Fruit fly (Drosophila melanogaster) whole organism, embryonic: ENCODE data around the gene Ced-12.

Experiments
- BEAF-32 ChIP-seq: fragments of 200-800 bp; sonication (Bioruptor generic); optimal IDR thresholded peaks from 3 replicates; lab custom pipeline; 2017; ENCODE audit warnings: missing biosample characterization, missing genetic modification characterization, mild to moderate bottlenecking, moderate library complexity, missing genetic modification reagents
- Bteb2 ChIP-seq: fragments of 200-800 bp; sonication (Bioruptor generic); optimal IDR thresholded peaks from 2 replicates; lab custom pipeline; 2016; ENCODE audit warnings: missing biosample characterization, missing genetic modification characterization
- CG10267 ChIP-seq: fragments of 200-800 bp; sonication (Bioruptor generic); optimal IDR thresholded peaks from 2 replicates; lab custom pipeline; 2018; ENCODE audit warnings: missing biosample characterization, mild to moderate bottlenecking, missing genetic modification characterization, moderate library complexity
- CG10462 ChIP-seq: fragments of 200-800 bp; sonication (Bioruptor generic); optimal IDR thresholded peaks from 2 replicates; lab custom pipeline; 2016; ENCODE audit warnings: missing biosample characterization, missing genetic modification characterization
- CG12659 ChIP-seq: fragments of 200-800 bp; sonication (Bioruptor generic); optimal IDR thresholded peaks from 3 replicates; lab custom pipeline; 2017; ENCODE audit warnings: mild to moderate bottlenecking, missing biosample characterization, missing genetic modification reagents, missing genetic modification characterization
- CG13287 ChIP-seq: fragments of 200-800 bp; sonication (Bioruptor generic); IDR thresholded peaks from 2 replicates; pipeline ENCODE4 v1.3.6; 2022; ENCODE audit warnings: missing biosample characterization, missing genetic modification characterization; ENCODE audit not compliant: partially characterized antibody
- CG13775 ChIP-seq: fragments of 200-800 bp; sonication (Bioruptor generic); optimal IDR thresholded peaks from 3 replicates; lab custom pipeline; 2017; ENCODE audit warnings: missing biosample characterization, mild to moderate bottlenecking, missing genetic modification characterization
- CG1603 ChIP-seq: fragments of 200-800 bp; sonication (Bioruptor generic); optimal IDR thresholded peaks from 2 replicates; lab custom pipeline; 2019; ENCODE audit warnings: missing biosample characterization, mild to moderate bottlenecking, missing genetic modification characterization, moderate library complexity
- CG17186 ChIP-seq: fragments of 200-800 bp; sonication (Bioruptor generic); optimal IDR thresholded peaks from 3 replicates; lab custom pipeline; 2017; ENCODE audit warnings: missing biosample characterization, missing genetic modification reagents, missing genetic modification characterization
- CG17359 ChIP-seq: fragments of 200-800 bp; sonication (Bioruptor generic); optimal IDR thresholded peaks from 3 replicates; lab custom pipeline; 2018; ENCODE audit warnings: missing biosample characterization, mild to moderate bottlenecking, missing genetic modification characterization, moderate library complexity
- CG18262 ChIP-seq: fragments of 200-800 bp; optimal IDR thresholded peaks from 3 replicates; lab custom pipeline; 2019; ENCODE audit warnings: missing biosample characterization, mild to moderate bottlenecking, missing genetic modification characterization, moderate library complexity
- CG2116 ChIP-seq: fragments of 200-800 bp; sonication (Bioruptor generic); optimal IDR thresholded peaks from 3 replicates; lab custom pipeline; 2018; ENCODE audit warnings: missing biosample characterization, mild to moderate bottlenecking, missing genetic modification characterization
- CG32767 ChIP-seq: fragments of 200-800 bp; sonication (Bioruptor generic); IDR thresholded peaks from 2 replicates; pipeline ENCODE4 v1.3.6; 2022; ENCODE audit warnings: missing biosample characterization, missing genetic modification characterization
- CG32772 ChIP-seq: fragments of 200-800 bp; sonication (Bioruptor generic); IDR thresholded peaks from 2 replicates; pipeline ENCODE4 v1.3.6; 2022; ENCODE audit warnings: missing biosample characterization, missing genetic modification characterization
- CG33213 ChIP-seq: fragments of 200-800 bp; sonication (Bioruptor generic); optimal IDR thresholded peaks from 3 replicates; lab custom pipeline; 2016; ENCODE audit warnings: missing biosample characterization, missing genetic modification characterization
- CG3726 ChIP-seq: fragments of 200-800 bp; sonication (Bioruptor generic); IDR thresholded peaks from 3 replicates; pipeline ENCODE4, ENCODE4 v1.3.6; 2022; ENCODE audit warnings: missing biosample characterization, missing genetic modification characterization
- CG3847 ChIP-seq: fragments of 200-800 bp; sonication (Bioruptor generic); IDR thresholded peaks from 2 replicates; pipeline ENCODE4 v1.3.6; 2022; ENCODE audit warnings: missing biosample characterization, missing genetic modification characterization
- CG4360 ChIP-seq: fragments of 200-800 bp; sonication (Bioruptor generic); IDR thresholded peaks from 2 replicates; pipeline ENCODE4 v1.3.6; 2022; ENCODE audit warnings: missing biosample characterization, missing genetic modification characterization
- CG4617 ChIP-seq: fragments of 200-800 bp; sonication (Bioruptor generic); optimal IDR thresholded peaks from 3 replicates; lab custom pipeline; 2016; ENCODE audit warnings: missing biosample characterization, missing genetic modification characterization, borderline replicate concordance
- CG7928 ChIP-seq: fragments of 200-800 bp; sonication (Bioruptor generic); optimal IDR thresholded peaks from 2 replicates; lab custom pipeline; 2017; ENCODE audit warnings: missing biosample characterization, mild to moderate bottlenecking, missing genetic modification characterization
- CG8359 ChIP-seq: fragments of 200-800 bp; sonication (Bioruptor generic); optimal IDR thresholded peaks from 2 replicates; lab custom pipeline; 2017; ENCODE audit warnings: missing biosample characterization, mild to moderate bottlenecking, missing genetic modification characterization, borderline replicate concordance
- CG9797 ChIP-seq: fragments of 200-800 bp; sonication (Bioruptor generic); optimal IDR thresholded peaks from 3 replicates; lab custom pipeline; 2018; ENCODE audit warnings: missing biosample characterization, mild to moderate bottlenecking, missing genetic modification characterization
- D ChIP-seq, 2 experiments: fragments of 200-800 bp in 1 of 2; fragments of >200 bp in 1 of 2; sonication (Bioruptor generic) in 1 of 2; optimal IDR thresholded peaks; 2 replicates in 1 of 2; 3 replicates in 1 of 2; lab custom pipeline; 2017; ENCODE audit warnings: mild to moderate bottlenecking in 1 of 2, missing biosample characterization in 1 of 2, missing genetic modification characterization in 1 of 2, missing genetic modification reagents in 1 of 2
- Dll ChIP-seq: fragments of 200-800 bp; sonication (Bioruptor generic); IDR thresholded peaks from 4 replicates; pipeline ENCODE4 v1.3.6; 2022; ENCODE audit warnings: missing biosample characterization, missing genetic modification characterization; ENCODE audit not compliant: partially characterized antibody
- Dp ChIP-seq: fragments of 200-800 bp; sonication (Bioruptor generic); optimal IDR thresholded peaks from 2 replicates; lab custom pipeline; 2018; ENCODE audit warnings: missing biosample characterization, mild to moderate bottlenecking, missing genetic modification characterization, moderate library complexity
- Ets97D ChIP-seq: fragments of 200-800 bp; sonication (Bioruptor generic); optimal IDR thresholded peaks from 3 replicates; lab custom pipeline; 2016; ENCODE audit warnings: missing biosample characterization, missing genetic modification characterization
- HmgZ ChIP-seq: fragments of 200-800 bp; sonication (Bioruptor generic); optimal IDR thresholded peaks from 2 replicates; lab custom pipeline; 2018; ENCODE audit warnings: missing biosample characterization, mild to moderate bottlenecking, missing genetic modification characterization
- MBD-R2 ChIP-seq: fragments of 200-800 bp; sonication (Bioruptor generic); IDR thresholded peaks from 2 replicates; pipeline ENCODE4 v1.3.6; 2022; ENCODE audit warnings: missing biosample characterization, missing genetic modification characterization
- MESR4 ChIP-seq: fragments of 200-800 bp; sonication (Bioruptor generic); optimal IDR thresholded peaks from 2 replicates; lab custom pipeline; 2018; ENCODE audit warnings: missing biosample characterization, mild to moderate bottlenecking, missing genetic modification characterization, moderate library complexity
- Myb ChIP-seq: fragments of 200-800 bp; sonication (Bioruptor generic); optimal IDR thresholded peaks from 2 replicates; lab custom pipeline; 2016; ENCODE audit warnings: missing biosample characterization, missing genetic modification characterization
- Opbp ChIP-seq: fragments of 200-800 bp; sonication (Bioruptor generic); IDR thresholded peaks from 3 replicates; pipeline ENCODE4 v1.3.6; 2022; ENCODE audit warnings: missing biosample characterization, missing genetic modification characterization; ENCODE audit not compliant: partially characterized antibody
- Pdp1 ChIP-seq, 2 experiments: fragments of 200-800 bp; sonication (Bioruptor generic); optimal IDR thresholded peaks; 3 replicates each; lab custom pipeline; 2016; ENCODE audit warnings: missing biosample characterization in 2 of 2, missing genetic modification characterization in 2 of 2, mild to moderate bottlenecking in 1 of 2, moderate library complexity in 1 of 2
- Sin3A ChIP-seq: fragments of >200 bp; optimal IDR thresholded peaks from 2 replicates; lab custom pipeline; 2018
- Sry-β ChIP-seq: fragments of 200-800 bp; sonication (Bioruptor generic); optimal IDR thresholded peaks from 2 replicates; lab custom pipeline; 2018; ENCODE audit warnings: missing biosample characterization, mild to moderate bottlenecking, missing genetic modification characterization, moderate library complexity
- Sry-δ ChIP-seq: fragments of 200-800 bp; sonication (Bioruptor generic); optimal IDR thresholded peaks from 2 replicates; lab custom pipeline; 2016; ENCODE audit warnings: missing biosample characterization, missing genetic modification characterization
- Xbp1 ChIP-seq: fragments of 200-800 bp; sonication (Bioruptor generic); optimal IDR thresholded peaks from 3 replicates; lab custom pipeline; 2016; ENCODE audit warnings: missing biosample characterization, mild to moderate bottlenecking, missing genetic modification characterization
- YL-1 ChIP-seq: fragments of 200-800 bp; sonication (Bioruptor generic); optimal IDR thresholded peaks from 3 replicates; lab custom pipeline; 2017; ENCODE audit warnings: missing biosample characterization, mild to moderate bottlenecking, missing genetic modification characterization
- cg ChIP-seq: fragments of 200-800 bp; sonication (Bioruptor generic); optimal IDR thresholded peaks from 3 replicates; lab custom pipeline; 2019; ENCODE audit warnings: missing biosample characterization, mild to moderate bottlenecking, missing genetic modification characterization, moderate library complexity
- crp ChIP-seq, 2 experiments: fragments of 200-800 bp; sonication (Bioruptor generic); optimal IDR thresholded peaks; 2 replicates in 1 of 2; 3 replicates in 1 of 2; lab custom pipeline; 2017; ENCODE audit warnings: missing biosample characterization in 2 of 2, missing genetic modification characterization in 2 of 2, mild to moderate bottlenecking in 1 of 2, moderate library complexity in 1 of 2
- gcm2 ChIP-seq: fragments of 200-800 bp; sonication (Bioruptor generic); optimal IDR thresholded peaks from 2 replicates; lab custom pipeline; 2016; ENCODE audit warnings: missing biosample characterization, missing genetic modification characterization
- gfzf ChIP-seq: fragments of 200-800 bp; sonication (Bioruptor generic); optimal IDR thresholded peaks from 2 replicates; lab custom pipeline; 2016; ENCODE audit warnings: missing biosample characterization, mild to moderate bottlenecking, missing genetic modification characterization, moderate library complexity
- jumu ChIP-seq: fragments of 200-800 bp; sonication (Bioruptor generic); optimal IDR thresholded peaks from 3 replicates; lab custom pipeline; 2016; ENCODE audit warnings: missing biosample characterization, missing genetic modification characterization
- pzg ChIP-seq: fragments of 200-800 bp; sonication (Bioruptor generic); optimal IDR thresholded peaks from 3 replicates; lab custom pipeline; 2018; ENCODE audit warnings: missing biosample characterization, mild to moderate bottlenecking, missing genetic modification characterization, moderate library complexity
- sd ChIP-seq: fragments of 200-800 bp; sonication (Bioruptor generic); optimal IDR thresholded peaks from 3 replicates; lab custom pipeline; 2018; ENCODE audit warnings: missing biosample characterization, mild to moderate bottlenecking, missing genetic modification characterization, moderate library complexity
- sens ChIP-seq: fragments of 200-800 bp; sonication (Bioruptor generic); peaks from one replicate; lab custom pipeline; 2016; ENCODE audit warnings: missing biosample characterization, missing genetic modification characterization
- sqz ChIP-seq: fragments of 200-800 bp; sonication (Bioruptor generic); optimal IDR thresholded peaks from 3 replicates; lab custom pipeline; 2018; ENCODE audit warnings: missing biosample characterization, mild to moderate bottlenecking, missing genetic modification characterization
- sr ChIP-seq: fragments of 200-800 bp; sonication (Bioruptor generic); IDR thresholded peaks from 3 replicates; pipeline ENCODE4 v1.3.6; 2022; ENCODE audit warnings: missing biosample characterization, missing genetic modification characterization
- stwl ChIP-seq: fragments of 200-800 bp; sonication (Bioruptor generic); optimal IDR thresholded peaks from 3 replicates; lab custom pipeline; 2018; ENCODE audit warnings: missing biosample characterization, mild to moderate bottlenecking, missing genetic modification characterization, moderate library complexity
- zen ChIP-seq: fragments of 200-800 bp; sonication (Bioruptor generic); optimal IDR thresholded peaks from 3 replicates; lab custom pipeline; 2018; ENCODE audit warnings: missing biosample characterization, mild to moderate bottlenecking, missing genetic modification characterization, moderate library complexity

Ced-12 gene

DNA sequence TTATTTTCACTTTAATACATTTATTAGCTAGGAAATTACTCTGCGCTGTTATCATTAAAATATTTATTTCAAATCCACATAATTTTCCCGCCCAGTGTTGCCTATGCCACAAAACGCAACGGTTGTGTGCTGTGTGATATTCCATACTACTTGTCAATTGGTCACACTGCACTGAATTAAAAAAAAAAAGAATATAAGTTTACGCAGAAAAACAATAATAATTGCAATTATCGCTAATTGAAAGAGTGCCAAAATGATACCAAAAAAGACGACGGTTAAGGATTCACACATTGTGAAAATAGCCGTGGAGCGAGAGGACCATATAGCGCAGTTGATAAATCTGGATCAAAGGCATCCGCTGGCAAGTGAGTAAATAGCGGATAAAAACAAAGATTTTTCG lies at the start of gene Ced-12:
TSS of gene Ced-12 (plus strand) at position 141 of the 400 bp plus-strand sequence.
- TF ChIP-seq CG2116 (GFP tag; lab: Kevin White, UChicago) = peak; percentile 18
- peak; percentile 28 for TF ChIP-seq BEAF-32 (GFP tag; lab: Kevin White, UChicago)
- peak in 1 of 2 experiments; percentile 4 for TF ChIP-seq crp (GFP tag; optimal IDR thresholded peaks at IDR 0.05; lab: Kevin White, UChicago)
- TF ChIP-seq zen (tag; lab: Kevin White, UChicago) = peak; percentile 42
- TF ChIP-seq CG3726 (GFP tag; lab: Robert Waterston, UW) = no peak
- TF ChIP-seq sens (GFP tag; lab: Kevin White, UChicago) = peak; percentile 37
- TF ChIP-seq Sry-δ (GFP tag; lab: Kevin White, UChicago) = peak; percentile 18
- TF ChIP-seq CG32772 (GFP tag; lab: Robert Waterston, UW) = peak; percentile 50; the same call in 1 of the 2 replicates
- TF ChIP-seq sqz = peak; percentile 85
- no peak for TF ChIP-seq CG8359 (GFP tag; lab: Kevin White, UChicago)
- no peak for TF ChIP-seq CG3847 (GFP tag; lab: Robert Waterston, UW)
- TF ChIP-seq Myb (GFP tag; lab: Kevin White, UChicago) = peak; percentile 12
- TF ChIP-seq CG17359 (tag; lab: Kevin White, UChicago) = peak; percentile 46
- no peak for TF ChIP-seq cg (GFP tag; lab: Kevin White, UChicago)
- TF ChIP-seq Bteb2 = no peak
- no peak for TF ChIP-seq gcm2 (GFP tag; lab: Kevin White, UChicago)
- TF ChIP-seq CG10267 = peak; percentile 69
- no peak for TF ChIP-seq D (optimal IDR thresholded peaks at IDR 0.05; lab: Kevin White, UChicago)
- TF ChIP-seq D (GFP tag; optimal IDR thresholded peaks at IDR 0.05; lab: Kevin White, UChicago) = no peak
- peak; percentile 24 for TF ChIP-seq CG1603 (tag; lab: Kevin White, UChicago)
- peak; percentile 1 for TF ChIP-seq sd (tag; lab: Kevin White, UChicago)
- TF ChIP-seq CG18262 (tag; lab: Kevin White, UChicago) = peak; percentile 60
- TF ChIP-seq CG12659 (GFP tag; lab: Kevin White, UChicago) = peak; percentile 5
- TF ChIP-seq CG33213 (GFP tag; lab: Kevin White, UChicago) = no peak
- no peak for TF ChIP-seq CG7928
- TF ChIP-seq CG4617 (GFP tag; lab: Kevin White, UChicago) = peak; percentile 87
- no peak for TF ChIP-seq sr (GFP tag; lab: Robert Waterston, UW)
- TF ChIP-seq MESR4 (GFP tag; lab: Kevin White, UChicago) = peak; percentile 58
- TF ChIP-seq CG13775 (GFP tag; lab: Kevin White, UChicago) = no peak
- TF ChIP-seq gfzf (GFP tag; lab: Kevin White, UChicago) = peak; percentile 87
- peak in 1 of 2 experiments; percentile 13 for TF ChIP-seq Pdp1 (GFP tag; optimal IDR thresholded peaks at IDR 0.05; lab: Kevin White, UChicago)
- TF ChIP-seq CG10462 (GFP tag; lab: Kevin White, UChicago) = no peak
- TF ChIP-seq CG17186 = peak; percentile 83
- peak; percentile 46 for TF ChIP-seq MBD-R2
- TF ChIP-seq CG9797 = peak; percentile 57
- TF ChIP-seq stwl (tag; lab: Kevin White, UChicago) = peak; percentile 58
- 0 out of 3 replicates have a peak, but pooled peaks have one; percentile 8 for TF ChIP-seq Opbp (GFP tag; lab: Robert Waterston, UW)
- peak; percentile 37 for TF ChIP-seq Ets97D (GFP tag; lab: Kevin White, UChicago)
- TF ChIP-seq Sin3A = peak; percentile 6
- peak; percentile 64 for TF ChIP-seq pzg
- TF ChIP-seq CG13287 = peak; percentile 17; the same call in 1 of the 2 replicates
- peak; percentile 90 for TF ChIP-seq Dp (GFP tag; lab: Kevin White, UChicago)
- TF ChIP-seq HmgZ (tag; lab: Kevin White, UChicago) = peak; percentile 5
- no peak for TF ChIP-seq CG32767 (GFP tag; lab: Robert Waterston, UW)
- peak; percentile 66 for TF ChIP-seq Sry-β (GFP tag; lab: Kevin White, UChicago)
- TF ChIP-seq Dll (GFP tag; lab: Robert Waterston, UW) = 0 out of 4 replicates have a peak, but pooled peaks have one; percentile 14
- no peak for TF ChIP-seq Xbp1
- peak; percentile 23 for TF ChIP-seq YL-1
- no peak for TF ChIP-seq jumu (GFP tag; lab: Kevin White, UChicago)
- TF ChIP-seq CG4360 = 0 out of 2 replicates have a peak, but pooled peaks have one; percentile 19
